Worm (Caenorhabditis elegans): ENCODE results near the gene F39G3.5.
A peak's percentile ranks its signal among the peaks of the same experiment; 100 is the strongest.

F39G3.5 gene

DNA sequence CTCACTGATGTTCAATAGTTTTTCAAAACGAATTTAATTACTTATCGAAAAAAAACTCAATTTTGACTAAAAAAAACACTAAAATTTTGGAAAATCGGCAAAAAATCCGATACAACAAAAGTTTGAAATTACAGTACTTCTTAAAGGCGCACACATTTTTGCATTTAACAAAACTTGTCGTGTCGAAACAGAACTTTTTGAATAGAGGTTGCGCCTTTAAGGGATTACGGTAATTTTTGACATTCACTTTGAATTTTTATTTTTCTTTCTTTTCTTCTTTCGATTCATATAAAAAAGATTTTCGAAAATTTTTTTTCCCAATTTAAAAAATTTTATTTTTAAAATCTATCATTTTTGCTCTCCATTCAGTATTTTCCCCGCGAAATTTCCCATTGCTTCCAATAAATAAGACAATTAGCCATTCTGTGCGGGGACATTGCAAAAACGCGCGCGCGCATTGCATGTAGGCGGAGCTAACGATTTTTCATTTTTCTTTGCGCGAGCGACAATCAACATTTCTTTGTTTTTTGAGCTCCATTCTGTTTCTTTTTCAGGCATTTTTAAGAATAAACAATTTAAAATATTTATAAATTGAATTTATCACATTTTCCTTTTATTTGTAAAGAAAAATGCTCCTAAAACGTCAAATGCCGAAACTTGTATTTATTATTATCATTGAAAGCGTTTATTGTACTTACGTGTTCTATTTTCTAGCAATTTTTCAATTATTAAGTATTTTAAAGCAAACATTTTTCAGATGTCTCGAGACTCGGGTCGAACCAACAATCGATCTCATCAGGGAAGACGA lies 8.9 kb downstream of the F39G3.5 start, which contains the start of gene F39G3.3:
F39G3.3 (plus strand) TSS at position 758 of the 808 bp plus-strand sequence.
- no peak for TF ChIP-seq T26A5.8 (tag; optimal IDR thresholded peaks at IDR 0.05)
- TF ChIP-seq lir-1 (GFP tag; conservative IDR thresholded peaks at IDR 0.05): peak; percentile 40; the same call in 1 of the 2 replicates
- no peak for TF ChIP-seq somi-1 (GFP tag; optimal IDR thresholded peaks at IDR 0.05)
- TF ChIP-seq F39B2.1 (GFP tag; IDR thresholded peaks at IDR 0.05): 0 out of 2 replicates have a peak, but pooled peaks have one; percentile 17
- no peak for TF ChIP-seq cebp-1 (GFP tag; IDR thresholded peaks at IDR 0.05)
- TF ChIP-seq cebp-1 (tag; optimal IDR thresholded peaks at IDR 0.05): peak; percentile 62
- no peak for TF ChIP-seq cebp-2 (GFP tag; IDR thresholded peaks at IDR 0.05)
- TF ChIP-seq egrh-3 (GFP tag; IDR thresholded peaks at IDR 0.05): no peak
- TF ChIP-seq xnd-1 (tag; optimal IDR thresholded peaks at IDR 0.05): peak; percentile 97
- peak; percentile 47 for TF ChIP-seq athp-1 (tag; optimal IDR thresholded peaks at IDR 0.05)
- peak; percentile 45 for TF ChIP-seq rpc-1 (optimal IDR thresholded peaks at IDR 0.05)
- no peak for TF ChIP-seq rpc-1 (tag; optimal IDR thresholded peaks at IDR 0.05)
- TF ChIP-seq ekl-4 (GFP tag; IDR thresholded peaks at IDR 0.05): peak; percentile 52; the same call in 1 of the 2 replicates
- TF ChIP-seq attf-6 (GFP tag; IDR thresholded peaks at IDR 0.05): 0 out of 2 replicates have a peak, but pooled peaks have one; percentile 8
- peak; percentile 73 for TF ChIP-seq ZK185.1 (tag; optimal IDR thresholded peaks at IDR 0.05; ENCODE audit: poor library complexity, severe bottlenecking)
- TF ChIP-seq hsf-1 (GFP tag; IDR thresholded peaks at IDR 0.05): peak; percentile 56; the same call in 1 of the 2 replicates
- TF ChIP-seq ceh-91 (GFP tag; IDR thresholded peaks at IDR 0.05): peak; percentile 79
- TF ChIP-seq Y79H2A.3 (GFP tag; conservative IDR thresholded peaks at IDR 0.05): 0 out of 2 replicates have a peak, but pooled peaks have one; percentile 24
- peak; percentile 71 for TF ChIP-seq dpl-1 (GFP tag; optimal IDR thresholded peaks at IDR 0.05)
- TF ChIP-seq repo-1 (tag; optimal IDR thresholded peaks at IDR 0.05): no peak
- TF ChIP-seq lsy-27 (tag; optimal IDR thresholded peaks at IDR 0.05; ENCODE audit: borderline replicate concordance, insufficient read depth): no peak
- TF ChIP-seq madf-8 (GFP tag; conservative IDR thresholded peaks at IDR 0.05): peak; percentile 84
- TF ChIP-seq snpc-4 (GFP tag; optimal IDR thresholded peaks at IDR 0.05): peak; percentile 21
- TF ChIP-seq snpc-4 (tag; optimal IDR thresholded peaks at IDR 0.05): peak in 3 of 4 experiments; percentile 43 to 64 (median 59)
- peak; percentile 41 for TF ChIP-seq mxl-1 (tag; optimal IDR thresholded peaks at IDR 0.05)
- no peak for TF ChIP-seq K12H6.12 (tag; optimal IDR thresholded peaks at IDR 0.05)
- peak; percentile 79 for TF ChIP-seq hrde-1 (tag; optimal IDR thresholded peaks at IDR 0.05; ENCODE audit: borderline replicate concordance)
- TF ChIP-seq lin-35 (GFP tag; optimal IDR thresholded peaks at IDR 0.05): peak in 1 of 3 experiments; percentile 38
- peak; percentile 32 for TF ChIP-seq madf-10 (tag; optimal IDR thresholded peaks at IDR 0.05)
- TF ChIP-seq D2030.7 (GFP tag; IDR thresholded peaks at IDR 0.05): peak; percentile 82
- TF ChIP-seq ceh-27 (GFP tag; optimal IDR thresholded peaks at IDR 0.05): peak; percentile 24
- TF ChIP-seq him-1 (tag; optimal IDR thresholded peaks at IDR 0.05): peak; percentile 71
- TF ChIP-seq F23B12.7 (tag; optimal IDR thresholded peaks at IDR 0.05; ENCODE audit: insufficient read depth): peak; percentile 46
- TF ChIP-seq nhr-179 (tag; optimal IDR thresholded peaks at IDR 0.05): no peak
- TF ChIP-seq aptf-3 (GFP tag; IDR thresholded peaks at IDR 0.05): no peak
- TF ChIP-seq lin-40 (tag; optimal IDR thresholded peaks at IDR 0.05): peak; percentile 35
- no peak for TF ChIP-seq C06A6.2 (GFP tag; conservative IDR thresholded peaks at IDR 0.05)
- no peak for TF ChIP-seq hmg-20 (GFP tag; IDR thresholded peaks at IDR 0.05)
- peak; percentile 100 for TF ChIP-seq lsl-1 (GFP tag; optimal IDR thresholded peaks at IDR 0.05)
- TF ChIP-seq mcd-1 (GFP tag; IDR thresholded peaks at IDR 0.05): peak; percentile 56; the same call in 1 of the 2 replicates
- peak; percentile 89 for TF ChIP-seq dox-1 (GFP tag; IDR thresholded peaks at IDR 0.05)
- peak; percentile 55; the same call in 1 of the 2 replicates for TF ChIP-seq C17E4.6 (GFP tag; IDR thresholded peaks at IDR 0.05)
- peak; percentile 67 for TF ChIP-seq snpc-1.3 (tag; optimal IDR thresholded peaks at IDR 0.05; ENCODE audit: insufficient read depth)
- TF ChIP-seq bed-2 (GFP tag; IDR thresholded peaks at IDR 0.05): no peak
- TF ChIP-seq pbrm-1 (GFP tag; IDR thresholded peaks at IDR 0.05): peak; percentile 56; the same call in 1 of the 2 replicates
- TF ChIP-seq nhr-80 (tag; optimal IDR thresholded peaks at IDR 0.05): peak; percentile 32
